Worm (Caenorhabditis elegans) whole organism, late embryonic: ENCODE results near the gene mnk-1.

Source experiments
- ceh-45 ChIP-seq: fragments of 200-800 bp; sonication (Bioruptor generic); IDR thresholded peaks from 2 replicates; pipeline ENCODE4 v1.3.6; 2022; ENCODE audit warnings: missing genetic modification reagents, missing genetic modification characterization, missing compliant biosample characterization
- ceh-9 ChIP-seq: sonication (generic microtip); optimal IDR thresholded peaks from 2 replicates; lab custom pipeline; 2016; ENCODE audit warnings: mild to moderate bottlenecking, missing genetic modification characterization, inconsistent platforms, missing compliant biosample characterization
- eyg-1 ChIP-seq: sonication (generic microtip); optimal IDR thresholded peaks from 2 replicates; lab custom pipeline; 2016; ENCODE audit warnings: missing genotype, missing genetic modification characterization, missing compliant biosample characterization
- fax-1 ChIP-seq: sonication (generic microtip); optimal IDR thresholded peaks from 2 replicates; lab custom pipeline; 2016; ENCODE audit warnings: missing genotype, missing genetic modification characterization, missing compliant biosample characterization

DNA sequence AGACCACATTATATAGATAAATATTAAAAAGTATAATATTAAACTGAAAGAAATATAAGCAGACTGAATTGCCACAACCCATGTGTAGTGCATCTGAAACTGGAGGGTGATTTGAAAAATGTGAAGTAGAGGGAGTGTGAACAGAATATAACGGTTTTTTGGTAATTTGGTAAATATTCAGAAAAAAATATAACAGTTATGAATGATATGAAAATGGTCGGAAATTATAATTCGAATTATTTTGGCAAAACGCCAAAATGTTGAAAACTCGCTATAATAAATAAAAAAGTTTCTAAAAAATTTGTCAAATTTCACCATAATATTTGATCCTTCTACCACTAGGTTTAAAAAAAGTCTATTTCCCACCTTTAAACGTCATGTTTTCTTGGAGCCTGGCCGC, 47.3 kb upstream of the mnk-1 start, which contains the start of gene srv-2:
- TF ChIP-seq eyg-1 (tag; lab: Kevin White, UChicago), result no peak
- TF ChIP-seq fax-1 (tag; lab: Kevin White, UChicago), result no peak
- no peak for TF ChIP-seq ceh-9 (tag; lab: Kevin White, UChicago)
- TF ChIP-seq ceh-45 (GFP tag; lab: Robert Waterston, UW), result no peak
